Worm (Caenorhabditis elegans): ENCODE data around the gene mab-9.

DNA sequence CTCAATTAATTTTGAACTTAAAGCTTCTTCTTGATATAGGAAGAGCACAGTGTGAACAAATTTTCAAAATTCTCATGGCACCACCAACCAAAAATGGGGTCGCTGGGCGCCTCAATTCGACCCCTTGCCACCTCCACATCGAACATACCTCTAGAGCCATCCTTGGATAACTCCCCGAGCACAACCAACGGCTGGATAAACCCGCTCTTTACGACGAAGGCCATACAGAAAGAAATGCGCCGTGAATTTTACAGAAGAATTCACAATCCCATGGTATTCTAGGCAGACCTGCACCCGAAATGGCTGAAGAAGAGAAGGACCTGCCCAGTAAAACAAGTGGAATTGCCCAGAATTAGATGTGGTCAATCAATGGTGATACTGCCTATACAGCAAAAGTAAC is 13.2 kb upstream of the mab-9 start:
- TF ChIP-seq mab-5 (tag; optimal IDR thresholded peaks at IDR 0.05): no peak
- no peak for TF ChIP-seq blmp-1 (tag; optimal IDR thresholded peaks at IDR 0.05; ENCODE audit: insufficient read depth)
- TF ChIP-seq unc-62 (GFP tag; optimal IDR thresholded peaks at IDR 0.05): no peak
- no peak for TF ChIP-seq nhr-11 (tag; optimal IDR thresholded peaks at IDR 0.05)
- TF ChIP-seq elt-1 (tag; optimal IDR thresholded peaks at IDR 0.05): no peak
- no peak for TF ChIP-seq R02D3.7 (tag; optimal IDR thresholded peaks at IDR 0.05)
- no peak for TF ChIP-seq ceh-82 (tag; optimal IDR thresholded peaks at IDR 0.05)
- TF ChIP-seq mdl-1 (tag; optimal IDR thresholded peaks at IDR 0.05): no peak

Data from whole organism, L2 larva.